Worm (Caenorhabditis elegans): ENCODE measurements around the gene tgt-2.

ce11 chrV:19050438-19050837, 52.3 kb downstream of the tgt-2 start, which contains the start of gene asp-1:
- TF ChIP-seq lsy-12 (tag; optimal IDR thresholded peaks at IDR 0.05) (no peak), ztf-11 (tag; optimal IDR thresholded peaks at IDR 0.05) (no peak), ceh-28 (tag; optimal IDR thresholded peaks at IDR 0.05) (no peak), pqm-1 (tag; optimal IDR thresholded peaks at IDR 0.05) (no peak), nhr-12 (tag; optimal IDR thresholded peaks at IDR 0.05) (no peak), skn-1 (tag; optimal IDR thresholded peaks at IDR 0.05) (no peak), unc-39 (tag; optimal IDR thresholded peaks at IDR 0.05) (no peak), nhr-77 (tag; optimal IDR thresholded peaks at IDR 0.05) (no peak), nhr-237 (tag; optimal IDR thresholded peaks at IDR 0.05) (no peak), ama-1 (optimal IDR thresholded peaks at IDR 0.05) (no peak), pha-4 (tag; optimal IDR thresholded peaks at IDR 0.05) (no peak), eor-1 (tag; optimal IDR thresholded peaks at IDR 0.05) (no peak)

Data from whole organism, L3 larva.